Fruit fly (Drosophila melanogaster) ovary, adult (tissue): Measurements from ENCODE around the gene CG3337.

ENCODE experiments used
- CG17801 ChIP-seq: fragments of 200-800 bp; optimal IDR thresholded peaks from 2 replicates; lab custom pipeline; 2019; ENCODE audit warnings: missing biosample characterization, mild to moderate bottlenecking, missing genetic modification characterization, moderate library complexity; ENCODE audit not compliant: partially characterized antibody

Gene CG3337

DNA sequence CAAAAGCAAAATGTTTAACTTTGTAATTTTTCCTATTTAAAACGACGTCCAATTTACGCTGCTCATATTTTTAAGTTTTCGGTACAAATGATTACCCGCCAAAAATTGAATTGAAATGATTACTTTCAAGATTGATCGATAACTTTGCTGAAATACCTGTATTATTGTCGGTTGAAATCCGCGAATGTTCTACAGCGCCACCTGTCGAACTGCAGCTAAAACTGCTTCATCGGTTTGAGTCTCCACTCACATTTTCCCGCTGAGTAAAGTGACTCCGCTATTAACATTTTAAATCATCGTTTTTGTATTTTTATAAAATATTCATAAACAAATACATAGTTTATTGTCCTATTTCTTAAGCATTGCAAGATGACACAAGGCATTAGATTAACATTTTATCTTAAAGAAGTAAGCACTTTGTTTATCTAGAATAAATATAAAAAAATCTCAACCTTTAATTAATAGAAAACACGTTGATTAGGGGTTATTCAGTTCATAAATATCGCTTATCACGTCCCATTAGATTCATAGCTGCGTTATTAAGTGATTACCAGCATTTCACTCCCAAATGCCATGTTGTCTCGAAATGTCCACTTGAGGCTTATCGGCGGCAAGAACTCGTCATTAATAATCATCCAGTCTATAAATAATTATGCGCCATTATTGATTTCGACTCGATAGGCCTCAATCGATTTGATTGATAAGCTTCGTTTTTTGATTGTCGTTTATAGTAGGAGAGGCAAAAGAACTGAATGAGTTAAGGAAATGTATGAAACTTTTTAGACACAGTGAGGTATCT is 43.6 kb downstream of the CG3337 start:
- TF ChIP-seq CG17801 (GFP tag; lab: Kevin White, UChicago), result no peak

DNA sequence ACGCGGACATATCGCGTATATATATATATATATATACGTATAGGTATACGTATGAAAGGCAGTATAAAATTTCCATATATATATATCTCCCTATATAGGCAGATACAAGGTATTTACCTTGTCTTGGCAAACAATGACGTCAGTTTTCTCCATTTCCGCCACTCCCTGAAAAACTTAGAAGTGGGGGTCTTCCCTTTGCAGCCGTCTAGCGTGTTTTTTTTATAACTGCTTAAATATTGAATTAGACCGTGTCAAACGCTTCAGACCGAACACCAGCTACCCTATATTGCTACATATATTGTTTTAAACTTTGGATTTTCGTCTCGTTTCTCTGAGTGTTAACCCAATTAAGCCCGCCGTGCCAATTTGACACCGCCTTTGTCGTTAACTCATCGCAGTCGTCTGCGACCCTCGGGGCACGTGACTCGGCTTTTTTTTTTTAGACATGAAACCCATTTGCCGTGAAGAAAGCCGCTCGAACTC is 46.7 kb downstream of the CG3337 start:
- TF ChIP-seq CG17801 (GFP tag; lab: Kevin White, UChicago), result no peak
